Fruit fly (Drosophila melanogaster): ENCODE data around the gene CG12182.

DNA sequence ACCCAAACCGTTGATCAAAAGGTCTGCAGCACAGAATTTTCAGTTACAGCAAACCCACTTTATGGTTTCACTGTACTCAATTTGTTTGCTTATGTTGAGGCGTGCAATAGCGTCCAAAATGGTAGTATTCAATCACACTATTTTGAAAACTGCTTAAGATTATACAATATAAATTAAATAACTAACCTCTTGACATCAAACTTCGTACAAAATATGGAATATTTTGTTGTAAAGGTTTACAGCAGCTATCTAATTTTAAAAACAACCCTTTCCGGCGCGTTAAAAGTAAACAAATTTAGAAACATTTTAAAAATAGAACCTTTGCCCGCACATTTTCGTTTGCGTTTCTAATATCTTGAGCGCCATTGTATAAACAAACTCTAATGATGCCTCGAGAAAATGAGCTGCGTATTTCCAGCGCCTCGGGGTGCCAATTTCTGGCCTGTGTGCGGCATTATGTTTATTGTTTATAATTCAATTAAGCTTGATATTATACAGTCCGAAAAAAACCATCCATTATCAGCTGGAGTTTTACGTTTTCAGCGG lies 8.5 kb downstream of the CG12182 start:
- TF ChIP-seq pan (optimal IDR thresholded peaks at IDR 0.05) (no peak), EcR (GFP tag; optimal IDR thresholded peaks at IDR 0.05) (no peak), usp (GFP tag; optimal IDR thresholded peaks at IDR 0.05) (no peak)
